Worm (Caenorhabditis elegans): ENCODE results near the gene R09D1.14.
"Not testable (repeated sequence)": the region's sequence is repeated elsewhere in the genome, so short reads cannot be mapped to it uniquely, and the experiment has no call there.

Gene R09D1.14

DNA sequence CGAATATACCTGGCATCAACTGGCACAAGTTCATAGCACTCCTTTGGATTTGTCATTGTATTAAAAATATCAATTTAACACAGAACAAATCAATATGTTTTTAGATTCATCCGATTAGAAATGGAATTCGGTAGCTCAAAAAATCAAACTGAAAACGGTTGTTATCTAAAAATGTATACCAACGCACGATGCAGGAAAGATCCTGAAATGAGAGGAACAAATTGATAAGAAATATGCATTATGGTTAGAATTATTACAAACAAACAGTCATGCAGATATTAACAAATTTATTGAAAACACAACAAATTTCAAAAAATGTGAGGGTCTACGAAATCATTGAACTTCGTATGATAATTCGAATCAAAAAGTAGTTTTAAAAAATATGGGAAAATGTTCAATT, 10.7 kb upstream of the R09D1.14 start, which contains the start of gene T19H5.6:
Gene T19H5.6, minus strand, starts transcription at position 195 of the 400 bp plus-strand sequence.
- TF ChIP-seq pqm-1 (tag; optimal IDR thresholded peaks at IDR 0.05) (peak; percentile 52), tbx-2 (tag; optimal IDR thresholded peaks at IDR 0.05) (no peak), elt-2 (tag; optimal IDR thresholded peaks at IDR 0.05) (peak; percentile 71)

DNA sequence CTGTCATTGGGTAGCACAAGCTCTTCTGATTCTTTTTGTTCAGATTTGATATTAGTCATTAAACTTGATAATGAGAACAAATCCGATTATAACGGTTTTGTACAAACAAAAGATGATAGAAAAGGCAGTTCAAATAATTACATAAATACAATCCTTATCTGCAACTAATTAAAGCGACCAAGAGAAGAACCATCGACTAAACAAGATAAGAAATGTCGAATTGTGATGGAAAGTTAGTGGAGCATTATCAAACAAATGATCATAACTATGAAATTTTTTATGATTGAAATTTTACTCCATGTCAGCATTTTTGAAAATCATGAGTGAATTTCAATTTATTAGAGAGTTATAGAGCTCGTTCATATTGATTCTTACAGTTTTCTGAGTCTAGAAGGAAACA, 9.1 kb upstream of the R09D1.14 start, which contains the start of gene chil-23:
Gene chil-23, minus strand, starts transcription at position 198 of the 400 bp plus-strand sequence.
- peak; percentile 97 for TF ChIP-seq pqm-1 (tag; optimal IDR thresholded peaks at IDR 0.05)
- no peak for TF ChIP-seq ztf-11 (tag; optimal IDR thresholded peaks at IDR 0.05)
- peak; percentile 96 for TF ChIP-seq elt-2 (tag; optimal IDR thresholded peaks at IDR 0.05)
- TF ChIP-seq ceh-16 (tag; optimal IDR thresholded peaks at IDR 0.05), result no peak
- TF ChIP-seq nhr-12 (tag; optimal IDR thresholded peaks at IDR 0.05), result no peak
- no peak for TF ChIP-seq unc-39 (tag; optimal IDR thresholded peaks at IDR 0.05)
- TF ChIP-seq ztf-4 (tag; optimal IDR thresholded peaks at IDR 0.05), result no peak
- peak; percentile 82 for TF ChIP-seq jun-1 (tag; optimal IDR thresholded peaks at IDR 0.05)
- peak; percentile 49 for TF ChIP-seq pha-4 (tag; optimal IDR thresholded peaks at IDR 0.05)
- TF ChIP-seq nhr-43 (tag; optimal IDR thresholded peaks at IDR 0.05; ENCODE audit: poor library complexity, severe bottlenecking), result no peak
- no peak for TF ChIP-seq nhr-11 (tag; optimal IDR thresholded peaks at IDR 0.05)
- TF ChIP-seq nhr-23 (tag; optimal IDR thresholded peaks at IDR 0.05), result no peak
- TF ChIP-seq fos-1 (tag; optimal IDR thresholded peaks at IDR 0.05), result no peak
- TF ChIP-seq fkh-10 (GFP tag; optimal IDR thresholded peaks at IDR 0.05), result no peak

ce11 chrII:9466095-9466494, 6.7 kb upstream of the R09D1.14 start, which contains the start of gene chil-22:
Gene chil-22 (minus strand): TSS chrII:9466195.
- no peak for TF ChIP-seq lsy-12 (tag; optimal IDR thresholded peaks at IDR 0.05)
- no peak for TF ChIP-seq nhr-76 (tag; optimal IDR thresholded peaks at IDR 0.05)
- no peak for TF ChIP-seq skn-1 (tag; optimal IDR thresholded peaks at IDR 0.05)
- TF ChIP-seq snpc-4 (tag; optimal IDR thresholded peaks at IDR 0.05), result no peak
- no peak for TF ChIP-seq ztf-4 (tag; optimal IDR thresholded peaks at IDR 0.05)
- TF ChIP-seq lin-39 (tag; optimal IDR thresholded peaks at IDR 0.05), result no peak
- no peak for TF ChIP-seq daf-12 (tag; optimal IDR thresholded peaks at IDR 0.05)
- TF ChIP-seq nhr-67 (tag; optimal IDR thresholded peaks at IDR 0.05), result no peak

ce11 chrII:9461881-9462280, 2.5 kb upstream of the R09D1.14 start, which contains the start of gene chil-21:
Gene chil-21 (minus strand): TSS chrII:9461981.
- TF ChIP-seq ceh-16, eor-1, nhr-11 (tag; optimal IDR thresholded peaks at IDR 0.05): not testable (repeated sequence)

DNA sequence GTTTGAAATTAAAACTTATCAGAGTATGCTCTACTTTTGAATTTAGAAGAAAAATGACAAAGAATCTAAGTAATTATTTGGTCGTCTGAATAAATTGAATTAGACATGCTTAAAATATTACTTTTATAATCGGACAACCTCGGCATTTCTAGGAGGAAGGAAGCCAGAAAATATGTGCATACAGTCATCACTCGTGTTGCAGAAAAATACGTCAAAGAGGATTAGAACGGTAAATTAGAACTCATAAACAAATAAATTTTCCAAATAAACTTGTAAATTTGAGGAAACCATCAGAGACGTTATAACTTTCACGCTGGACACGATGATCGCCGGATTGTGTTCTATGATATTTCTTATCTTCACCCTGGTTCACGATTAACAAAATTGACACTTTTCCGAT, 5.1 kb downstream of the R09D1.14 start, which contains the start of gene chil-19:
Gene chil-19, minus strand, starts transcription at position 101 of the 400 bp plus-strand sequence.
- TF ChIP-seq mml-1 (tag; optimal IDR thresholded peaks at IDR 0.05) (no peak), mdl-1 (tag; optimal IDR thresholded peaks at IDR 0.05) (no peak), ZK546.5 (tag; optimal IDR thresholded peaks at IDR 0.05) (no peak), R02D3.7 (tag; optimal IDR thresholded peaks at IDR 0.05) (no peak), elt-1 (tag; optimal IDR thresholded peaks at IDR 0.05) (no peak), sea-2 (GFP tag; optimal IDR thresholded peaks at IDR 0.05) (no peak), pha-4 (tag; optimal IDR thresholded peaks at IDR 0.05) (no peak), eor-1 (tag; optimal IDR thresholded peaks at IDR 0.05) (no peak), pqm-1 (tag; optimal IDR thresholded peaks at IDR 0.05) (no peak), ama-1 (optimal IDR thresholded peaks at IDR 0.05) (no peak), ceh-28 (tag; optimal IDR thresholded peaks at IDR 0.05) (no peak), nhr-23 (tag; optimal IDR thresholded peaks at IDR 0.05) (no peak), hmg-11 (tag; optimal IDR thresholded peaks at IDR 0.05) (no peak), egl-5 (tag; optimal IDR thresholded peaks at IDR 0.05) (no peak), snpc-4 (tag; optimal IDR thresholded peaks at IDR 0.05) (no peak), nhr-43 (tag; optimal IDR thresholded peaks at IDR 0.05; ENCODE audit: poor library complexity, severe bottlenecking) (no peak)

- TF ChIP-seq eor-1, skn-1, lin-15B (tag; optimal IDR thresholded peaks at IDR 0.05): not testable (repeated sequence)
Observed at ce11 chrII:9452172-9452571, 7.2 kb downstream of the R09D1.14 start, which contains the start of gene R09D1.12. Gene R09D1.12 (minus strand): TSS chrII:9452272.
